Fruit fly (Drosophila melanogaster) whole organism, pupa: ENCODE results near the gene RpL36A.

Source experiments
- CG10348 ChIP-seq: fragments of 200-800 bp; sonication (Bioruptor generic); IDR thresholded peaks from 2 replicates; pipeline ENCODE4 v1.3.6; 2022; ENCODE audit warnings: missing biosample characterization, missing genetic modification characterization
- CG12605 ChIP-seq: fragments of 200-800 bp; sonication (Bioruptor generic); IDR thresholded peaks from 2 replicates; pipeline ENCODE4 v1.3.6; 2022; ENCODE audit warnings: missing biosample characterization, missing genetic modification characterization
- CG13204 ChIP-seq: fragments of 200-800 bp; sonication (Bioruptor generic); optimal IDR thresholded peaks from 2 replicates; lab custom pipeline; 2018; ENCODE audit warnings: missing biosample characterization, mild to moderate bottlenecking, missing genetic modification characterization, moderate library complexity
- CG14655 ChIP-seq: fragments of 200-800 bp; sonication (Bioruptor generic); optimal IDR thresholded peaks from 3 replicates; lab custom pipeline; 2017; ENCODE audit warnings: mild to moderate bottlenecking, missing biosample characterization, missing genetic modification reagents, missing genetic modification characterization
- CG15710 ChIP-seq: fragments of 200-800 bp; sonication (Bioruptor generic); optimal IDR thresholded peaks from 2 replicates; lab custom pipeline; 2018; ENCODE audit warnings: missing biosample characterization, mild to moderate bottlenecking, missing genetic modification characterization, moderate library complexity
- CG17806 ChIP-seq: fragments of 200-800 bp; sonication (Bioruptor generic); optimal IDR thresholded peaks from 2 replicates; lab custom pipeline; 2018; ENCODE audit warnings: missing biosample characterization, mild to moderate bottlenecking, missing genetic modification characterization, moderate library complexity
- CG32121 ChIP-seq: fragments of 200-800 bp; sonication (Bioruptor generic); IDR thresholded peaks from 2 replicates; pipeline ENCODE4 v1.3.6; 2022; ENCODE audit warnings: missing biosample characterization, missing genetic modification characterization
- CG34367 ChIP-seq: fragments of 200-800 bp; sonication (Bioruptor generic); optimal IDR thresholded peaks from 2 replicates; lab custom pipeline; 2018; ENCODE audit warnings: missing biosample characterization, mild to moderate bottlenecking, missing genetic modification characterization
- CG4496 ChIP-seq: fragments of 200-800 bp; sonication (Bioruptor generic); IDR thresholded peaks from 3 replicates; pipeline ENCODE4 v1.3.6; 2022; ENCODE audit warnings: missing biosample characterization, missing genetic modification characterization
- CG8159 ChIP-seq: fragments of 200-800 bp; sonication (Bioruptor generic); optimal IDR thresholded peaks from 3 replicates; lab custom pipeline; 2018; ENCODE audit warnings: missing biosample characterization, mild to moderate bottlenecking, missing genetic modification characterization, moderate library complexity
- CG8301 ChIP-seq: fragments of 200-800 bp; sonication (Bioruptor generic); optimal IDR thresholded peaks from 2 replicates; lab custom pipeline; 2018; ENCODE audit warnings: missing biosample characterization, mild to moderate bottlenecking, missing genetic modification characterization
- CG9948 ChIP-seq: fragments of 200-800 bp; sonication (Bioruptor generic); optimal IDR thresholded peaks from 2 replicates; lab custom pipeline; 2018; ENCODE audit warnings: missing biosample characterization, mild to moderate bottlenecking, missing genetic modification characterization, moderate library complexity
- D1 ChIP-seq: fragments of 200-800 bp; sonication (Bioruptor generic); optimal IDR thresholded peaks from 2 replicates; lab custom pipeline; 2018; ENCODE audit warnings: missing biosample characterization, mild to moderate bottlenecking, missing genetic modification characterization, moderate library complexity
- EcR ChIP-seq: fragments of 200-800 bp; sonication (Bioruptor generic); optimal IDR thresholded peaks from 3 replicates; lab custom pipeline; 2019; ENCODE audit warnings: missing biosample characterization, missing genetic modification characterization, mild to moderate bottlenecking, moderate library complexity, missing genetic modification reagents
- Ets98B ChIP-seq: fragments of 200-800 bp; sonication (Bioruptor generic); IDR thresholded peaks from 2 replicates; pipeline ENCODE4 v1.3.6; 2022; ENCODE audit warnings: missing biosample characterization, missing genetic modification characterization
- Pif1A ChIP-seq: fragments of 200-800 bp; sonication (Bioruptor generic); optimal IDR thresholded peaks from 3 replicates; lab custom pipeline; 2016; ENCODE audit warnings: missing biosample characterization, missing genetic modification characterization
- Pif1B ChIP-seq: fragments of 200-800 bp; sonication (Bioruptor generic); optimal IDR thresholded peaks from 3 replicates; lab custom pipeline; 2016; ENCODE audit warnings: missing biosample characterization, missing genetic modification characterization
- Snoo ChIP-seq: fragments of 200-800 bp; sonication (Bioruptor generic); optimal IDR thresholded peaks from 3 replicates; lab custom pipeline; 2017; ENCODE audit warnings: missing biosample characterization, mild to moderate bottlenecking, missing genetic modification characterization, inconsistent platforms
- fd96Ca ChIP-seq: fragments of 200-800 bp; sonication (Bioruptor generic); IDR thresholded peaks from 3 replicates; pipeline ENCODE4 v1.3.6; 2022; ENCODE audit warnings: missing biosample characterization, missing genetic modification characterization
- gl ChIP-seq: fragments of 200-800 bp; sonication (Bioruptor generic); optimal IDR thresholded peaks from 2 replicates; lab custom pipeline; 2018; ENCODE audit warnings: missing biosample characterization, mild to moderate bottlenecking, missing genetic modification characterization
- rn ChIP-seq: fragments of 200-800 bp; sonication (Bioruptor generic); IDR thresholded peaks from 2 replicates; pipeline ENCODE4 v1.3.6; 2022; ENCODE audit warnings: missing biosample characterization, missing genetic modification characterization

The RpL36A gene

dm6 chr2L:8039688-8040087 is 3.0 kb downstream of the RpL36A start, which contains the start of gene CG7367:
TSS of gene CG7367 (minus strand) at chr2L:8039788.
- TF ChIP-seq Ets98B (GFP tag; lab: Robert Waterston, UW): no peak
- TF ChIP-seq rn (GFP tag; lab: Robert Waterston, UW): no peak
- TF ChIP-seq CG8159 (tag; lab: Kevin White, UChicago): no peak
- TF ChIP-seq CG12605: no peak
- TF ChIP-seq CG13204: no peak
- TF ChIP-seq CG34367: no peak
- TF ChIP-seq CG8301: no peak
- TF ChIP-seq CG4496: no peak
- TF ChIP-seq D1 (tag; lab: Kevin White, UChicago): no peak
- TF ChIP-seq CG9948 (tag; lab: Kevin White, UChicago): no peak
- no peak for TF ChIP-seq Pif1A (GFP tag; lab: Kevin White, UChicago)
- no peak for TF ChIP-seq Snoo (tag; lab: Kevin White, UChicago)
- TF ChIP-seq gl: no peak
- no peak for TF ChIP-seq CG10348 (GFP tag; lab: Robert Waterston, UW)
- no peak for TF ChIP-seq EcR (GFP tag; lab: Kevin White, UChicago)
- no peak for TF ChIP-seq CG32121 (GFP tag; lab: Robert Waterston, UW)
- TF ChIP-seq CG15710 (tag; lab: Kevin White, UChicago): no peak
- no peak for TF ChIP-seq fd96Ca (GFP tag; lab: Robert Waterston, UW)
- no peak for TF ChIP-seq Pif1B (GFP tag; lab: Kevin White, UChicago)
- TF ChIP-seq CG17806 (tag; lab: Kevin White, UChicago): no peak

dm6 chr2L:8034734-8035133 is 8.0 kb downstream of the RpL36A start:
- TF ChIP-seq CG9948 (tag; lab: Kevin White, UChicago) (peak; percentile 61), CG13204 (no peak), CG15710 (tag; lab: Kevin White, UChicago) (peak; percentile 57), CG8301 (peak; percentile 77), D1 (tag; lab: Kevin White, UChicago) (no peak), CG12605 (peak; percentile 80), CG32121 (GFP tag; lab: Robert Waterston, UW) (peak; percentile 83), Snoo (tag; lab: Kevin White, UChicago) (no peak), fd96Ca (GFP tag; lab: Robert Waterston, UW) (peak; percentile 75), Ets98B (GFP tag; lab: Robert Waterston, UW) (peak; percentile 82), Pif1B (GFP tag; lab: Kevin White, UChicago) (peak; percentile 18), CG4496 (peak; percentile 79), CG8159 (tag; lab: Kevin White, UChicago) (peak; percentile 52), Pif1A (GFP tag; lab: Kevin White, UChicago) (peak; percentile 78), rn (GFP tag; lab: Robert Waterston, UW) (0 out of 2 replicates have a peak, but pooled peaks have one; percentile 13), CG34367 (peak; percentile 35), CG14655 (GFP tag; lab: Kevin White, UChicago) (no peak), CG10348 (GFP tag; lab: Robert Waterston, UW) (no peak), EcR (GFP tag; lab: Kevin White, UChicago) (no peak), gl (peak; percentile 8), CG17806 (tag; lab: Kevin White, UChicago) (peak; percentile 53)
- TF ChIP-seq, all 21 proteins: peak for 15

dm6 chr2L:8033756-8034155 is 9.0 kb downstream of the RpL36A start:
- TF ChIP-seq D1 (tag; lab: Kevin White, UChicago): no peak
- no peak for TF ChIP-seq CG10348 (GFP tag; lab: Robert Waterston, UW)
- TF ChIP-seq CG8301: peak; percentile 28
- TF ChIP-seq CG12605: 0 out of 2 replicates have a peak, but pooled peaks have one; percentile 16
- no peak for TF ChIP-seq Ets98B (GFP tag; lab: Robert Waterston, UW)
- TF ChIP-seq CG15710 (tag; lab: Kevin White, UChicago): no peak
- no peak for TF ChIP-seq CG14655 (GFP tag; lab: Kevin White, UChicago)
- no peak for TF ChIP-seq CG13204
- peak; percentile 55; the same call in 1 of the 3 replicates for TF ChIP-seq CG4496
- TF ChIP-seq CG17806 (tag; lab: Kevin White, UChicago): peak; percentile 6
- no peak for TF ChIP-seq Snoo (tag; lab: Kevin White, UChicago)
- peak; percentile 37; the same call in 1 of the 2 replicates for TF ChIP-seq CG32121 (GFP tag; lab: Robert Waterston, UW)
- peak; percentile 18 for TF ChIP-seq Pif1A (GFP tag; lab: Kevin White, UChicago)
- no peak for TF ChIP-seq gl
- no peak for TF ChIP-seq CG9948 (tag; lab: Kevin White, UChicago)
- TF ChIP-seq EcR (GFP tag; lab: Kevin White, UChicago): no peak
- TF ChIP-seq rn (GFP tag; lab: Robert Waterston, UW): no peak
- no peak for TF ChIP-seq fd96Ca (GFP tag; lab: Robert Waterston, UW)
- TF ChIP-seq CG34367: no peak
- TF ChIP-seq CG8159 (tag; lab: Kevin White, UChicago): no peak
- TF ChIP-seq Pif1B (GFP tag; lab: Kevin White, UChicago): no peak

- TF ChIP-seq CG34367 (no peak), fd96Ca (GFP tag; lab: Robert Waterston, UW) (no peak), CG17806 (tag; lab: Kevin White, UChicago) (no peak), CG15710 (tag; lab: Kevin White, UChicago) (no peak), gl (no peak), CG12605 (peak; percentile 29; the same call in 1 of the 2 replicates), CG10348 (GFP tag; lab: Robert Waterston, UW) (no peak), Snoo (tag; lab: Kevin White, UChicago) (no peak), CG14655 (GFP tag; lab: Kevin White, UChicago) (no peak), Ets98B (GFP tag; lab: Robert Waterston, UW) (no peak), CG4496 (peak; percentile 38; the same call in 1 of the 3 replicates), D1 (tag; lab: Kevin White, UChicago) (no peak), CG13204 (peak; percentile 25), CG32121 (GFP tag; lab: Robert Waterston, UW) (no peak), CG9948 (tag; lab: Kevin White, UChicago) (no peak), CG8301 (no peak), EcR (GFP tag; lab: Kevin White, UChicago) (peak; percentile 54), Pif1A (GFP tag; lab: Kevin White, UChicago) (no peak), CG8159 (tag; lab: Kevin White, UChicago) (no peak), Pif1B (GFP tag; lab: Kevin White, UChicago) (no peak), rn (GFP tag; lab: Robert Waterston, UW) (no peak)
- TF ChIP-seq, all 21 proteins: peak for 4
Measured at dm6 chr2L:8031588-8031987, 11.1 kb downstream of the RpL36A start.
